Worm (Caenorhabditis elegans): Measurements from ENCODE around the gene bas-1.

The bas-1 gene

DNA sequence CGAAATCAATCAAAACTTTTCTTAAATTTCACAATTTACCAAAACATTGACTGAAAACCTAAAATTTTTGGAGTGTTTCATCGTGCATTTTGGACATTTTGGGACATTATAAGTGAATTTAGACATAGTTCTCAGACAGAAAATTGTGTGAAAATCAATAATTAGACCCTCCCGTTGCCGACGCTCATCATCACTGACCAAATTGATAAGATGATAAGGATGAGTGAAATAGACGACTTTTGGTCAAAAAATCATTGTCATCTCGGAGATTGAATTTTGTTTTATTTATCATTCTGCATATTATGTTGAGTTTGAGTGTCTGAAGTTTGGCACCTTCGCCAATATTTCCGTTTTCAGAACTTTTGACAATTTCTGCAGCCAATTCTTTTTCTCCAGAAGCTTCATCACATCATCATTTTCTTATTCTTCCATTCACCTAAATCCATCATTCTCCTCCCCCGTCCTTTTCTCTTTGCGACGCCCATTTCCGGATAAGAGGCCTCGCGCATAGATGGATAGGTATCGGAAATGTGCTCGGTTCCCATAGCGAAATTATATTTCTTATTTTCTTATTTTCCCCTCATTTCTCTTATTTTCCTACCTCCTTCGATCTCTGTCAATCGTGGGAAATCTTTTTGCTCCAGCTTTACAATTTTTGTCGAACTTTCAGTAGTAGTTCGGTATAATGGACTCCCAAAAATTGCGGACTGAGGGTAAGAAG, at the start of gene bas-1:
bas-1 (plus strand) TSS at position 671 of the 721 bp plus-strand sequence.
- TF ChIP-seq lin-13 (tag; optimal IDR thresholded peaks at IDR 0.05) = no peak
- TF ChIP-seq elt-1 (tag; optimal IDR thresholded peaks at IDR 0.05; ENCODE audit: borderline replicate concordance, insufficient read depth) = no peak
- no peak for TF ChIP-seq mls-2 (tag; optimal IDR thresholded peaks at IDR 0.05)
- no peak for TF ChIP-seq nhr-12 (tag; optimal IDR thresholded peaks at IDR 0.05)
- no peak for TF ChIP-seq cnd-1 (tag; optimal IDR thresholded peaks at IDR 0.05)
- no peak for TF ChIP-seq drap-1 (GFP tag; optimal IDR thresholded peaks at IDR 0.05)
- TF ChIP-seq ces-1 (GFP tag; optimal IDR thresholded peaks at IDR 0.05) = no peak
- TF ChIP-seq nhr-2 (tag; optimal IDR thresholded peaks at IDR 0.05) = no peak
- TF ChIP-seq snpc-4 (tag; optimal IDR thresholded peaks at IDR 0.05) = no peak
- TF ChIP-seq lin-32 (GFP tag; optimal IDR thresholded peaks at IDR 0.05) = no peak
- no peak for TF ChIP-seq mep-1 (tag; optimal IDR thresholded peaks at IDR 0.05)
- TF ChIP-seq blmp-1 (tag; optimal IDR thresholded peaks at IDR 0.05) = no peak
- no peak for TF ChIP-seq bed-3 (GFP tag; optimal IDR thresholded peaks at IDR 0.05)
- no peak for TF ChIP-seq tbx-8 (GFP tag; optimal IDR thresholded peaks at IDR 0.05)
- no peak for TF ChIP-seq flh-1 (GFP tag; optimal IDR thresholded peaks at IDR 0.05)
- TF ChIP-seq ztf-11 (tag; optimal IDR thresholded peaks at IDR 0.05) = no peak
- TF ChIP-seq sptf-1 (tag; optimal IDR thresholded peaks at IDR 0.05) = no peak

DNA sequence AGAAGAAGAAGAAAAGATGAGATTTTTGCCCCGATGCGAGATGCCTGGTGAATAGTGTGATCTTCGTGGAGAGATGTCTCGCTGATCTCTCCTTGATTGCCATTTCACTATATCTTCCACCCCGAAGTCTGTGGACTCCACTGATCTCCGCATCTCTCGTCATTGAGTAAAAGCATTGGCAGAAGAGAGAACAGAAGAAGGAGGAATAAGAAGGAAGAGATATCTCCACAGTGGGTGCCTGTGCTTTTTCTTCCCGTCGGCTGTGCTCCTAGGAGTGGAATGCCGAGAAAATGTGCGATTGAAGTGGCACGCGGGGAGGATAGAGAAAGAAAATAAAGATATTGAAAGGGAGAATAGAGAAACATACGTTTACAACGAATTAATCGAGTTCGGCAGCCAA, 48.4 kb upstream of the bas-1 start:
- TF ChIP-seq nhr-237 (tag; optimal IDR thresholded peaks at IDR 0.05) (peak; percentile 37), snpc-4 (tag; optimal IDR thresholded peaks at IDR 0.05) (no peak), unc-62 (GFP tag; optimal IDR thresholded peaks at IDR 0.05) (peak; percentile 62), unc-120 (tag; optimal IDR thresholded peaks at IDR 0.05; ENCODE audit: poor library complexity, severe bottlenecking) (peak; percentile 96), hlh-1 (tag; optimal IDR thresholded peaks at IDR 0.05) (peak; percentile 78)

DNA sequence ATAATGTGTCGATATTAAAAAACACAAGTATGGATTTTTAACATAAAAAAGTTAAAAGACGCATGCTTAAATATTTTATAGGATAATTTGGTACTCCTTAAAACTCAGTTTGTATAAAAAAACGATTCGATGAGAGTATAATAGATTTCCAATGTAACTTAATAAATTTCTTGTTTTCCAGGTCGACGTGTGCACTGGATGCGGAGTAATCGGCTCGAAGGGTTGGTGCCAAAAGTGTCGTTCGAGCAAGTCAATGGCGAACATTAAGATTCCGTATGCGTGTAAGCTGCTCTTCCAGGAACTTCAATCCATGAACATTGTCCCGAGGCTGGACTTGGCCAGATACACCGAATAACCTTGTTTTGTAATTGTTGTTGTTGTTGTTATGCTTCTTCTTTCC, 47.7 kb upstream of the bas-1 start:
- no peak for TF ChIP-seq M03D4.4 (tag; optimal IDR thresholded peaks at IDR 0.05)
- TF ChIP-seq ceh-39 (tag; optimal IDR thresholded peaks at IDR 0.05) = no peak
- no peak for TF ChIP-seq nhr-12 (tag; optimal IDR thresholded peaks at IDR 0.05)
- no peak for TF ChIP-seq nhr-237 (tag; optimal IDR thresholded peaks at IDR 0.05)
- no peak for TF ChIP-seq mls-2 (tag; optimal IDR thresholded peaks at IDR 0.05)
- no peak for TF ChIP-seq lin-32 (GFP tag; optimal IDR thresholded peaks at IDR 0.05)
- TF ChIP-seq tbx-8 (GFP tag; optimal IDR thresholded peaks at IDR 0.05) = no peak
- TF ChIP-seq cnd-1 (tag; optimal IDR thresholded peaks at IDR 0.05) = no peak
- TF ChIP-seq zip-8 (tag; optimal IDR thresholded peaks at IDR 0.05) = no peak

DNA sequence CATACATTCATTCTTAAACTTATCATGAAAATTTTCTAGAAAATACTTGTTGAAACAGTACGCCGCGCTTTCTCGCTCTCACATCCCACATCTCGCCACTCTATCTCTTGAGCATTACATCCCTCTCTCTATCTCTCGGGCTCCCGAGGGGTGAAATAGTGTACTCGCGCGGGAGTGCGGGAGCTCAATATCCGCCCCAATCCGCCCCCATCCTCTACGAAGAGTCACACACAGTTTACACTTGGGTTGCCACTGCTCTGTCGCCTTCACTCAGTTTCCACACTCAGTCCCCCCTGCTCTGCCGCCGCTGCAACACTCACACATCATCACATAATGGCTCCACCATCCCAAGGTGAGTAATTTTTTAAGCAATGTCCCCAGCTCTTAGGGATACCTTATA, 47.3 kb upstream of the bas-1 start, which contains the start of gene mlc-3:
mlc-3 (plus strand) TSS at position 227 of the 400 bp plus-strand sequence.
- TF ChIP-seq unc-62 (GFP tag; optimal IDR thresholded peaks at IDR 0.05) (peak; percentile 21), nhr-2 (tag; optimal IDR thresholded peaks at IDR 0.05) (no peak), mab-5 (tag; optimal IDR thresholded peaks at IDR 0.05) (no peak), mls-2 (tag; optimal IDR thresholded peaks at IDR 0.05) (no peak), unc-120 (tag; optimal IDR thresholded peaks at IDR 0.05; ENCODE audit: poor library complexity, severe bottlenecking) (peak; percentile 48), hlh-1 (tag; optimal IDR thresholded peaks at IDR 0.05) (peak; percentile 51), M03D4.4 (tag; optimal IDR thresholded peaks at IDR 0.05) (peak; percentile 42), elt-1 (tag; optimal IDR thresholded peaks at IDR 0.05; ENCODE audit: borderline replicate concordance, insufficient read depth) (no peak)

DNA sequence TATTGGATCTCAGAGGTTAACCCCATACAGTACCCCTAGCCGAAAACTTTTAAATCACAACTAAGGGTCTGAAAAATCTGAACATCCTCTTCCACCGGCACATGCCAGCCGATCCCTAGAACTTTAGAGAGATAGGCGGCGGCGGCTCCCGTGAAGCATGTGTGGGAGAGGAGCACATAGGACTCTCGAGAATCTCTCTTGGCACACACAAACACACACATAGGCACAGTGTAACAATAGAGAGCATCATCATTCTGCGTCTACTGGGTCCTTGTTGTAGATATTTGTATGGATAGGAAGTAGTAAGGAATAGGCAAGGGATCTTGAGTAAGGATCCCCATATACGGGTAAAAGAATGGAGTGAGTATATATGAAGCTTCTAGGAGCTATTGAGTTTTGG, 46.4 kb upstream of the bas-1 start:
- TF ChIP-seq ceh-39 (tag; optimal IDR thresholded peaks at IDR 0.05) (no peak), unc-120 (tag; optimal IDR thresholded peaks at IDR 0.05; ENCODE audit: poor library complexity, severe bottlenecking) (peak; percentile 47), bed-3 (GFP tag; optimal IDR thresholded peaks at IDR 0.05) (no peak), ham-2 (GFP tag; optimal IDR thresholded peaks at IDR 0.05) (no peak), lin-32 (GFP tag; optimal IDR thresholded peaks at IDR 0.05) (no peak)

DNA sequence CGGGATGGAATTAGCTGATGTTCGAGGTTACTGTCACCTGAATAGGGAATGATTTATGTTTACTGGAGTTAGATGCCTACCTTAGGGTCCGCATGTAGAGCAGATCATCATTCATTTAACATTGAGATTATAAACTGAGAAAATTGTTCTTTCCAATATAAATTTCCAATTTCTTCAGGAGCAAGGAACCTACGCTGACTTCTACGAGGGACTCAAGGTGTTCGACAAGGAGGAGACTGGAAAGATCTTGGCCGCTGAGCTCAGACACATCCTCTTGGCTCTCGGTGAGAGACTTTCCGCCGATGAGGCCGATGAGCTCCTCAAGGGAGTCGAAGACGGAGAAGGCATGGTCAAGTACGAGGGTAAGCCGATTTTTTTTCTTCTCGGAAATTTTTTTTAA, 45.6 kb upstream of the bas-1 start:
- TF ChIP-seq sptf-1 (tag; optimal IDR thresholded peaks at IDR 0.05) (no peak), zip-8 (tag; optimal IDR thresholded peaks at IDR 0.05) (no peak), mls-2 (tag; optimal IDR thresholded peaks at IDR 0.05) (no peak), nhr-28 (tag; optimal IDR thresholded peaks at IDR 0.05) (no peak), nhr-2 (tag; optimal IDR thresholded peaks at IDR 0.05) (no peak), lin-13 (tag; optimal IDR thresholded peaks at IDR 0.05) (no peak), nhr-76 (tag; optimal IDR thresholded peaks at IDR 0.05) (no peak), ceh-43 (GFP tag; optimal IDR thresholded peaks at IDR 0.05) (no peak), unc-62 (GFP tag; optimal IDR thresholded peaks at IDR 0.05) (no peak)
